Fruit fly (Drosophila melanogaster) whole organism: Measurements from ENCODE around the gene Bem46.

Experiments
- Dll ChIP-seq: fragments of >200 bp; optimal IDR thresholded peaks from 2 replicates; lab custom pipeline; 2017
- EcR ChIP-seq, 2 experiments: fragments of >200 bp; optimal IDR thresholded peaks; 2 replicates each; lab custom pipeline; 2017; ENCODE audit warnings: missing biosample characterization in 2 of 2, missing genetic modification characterization in 2 of 2, missing genetic modification reagents in 2 of 2
- pan ChIP-seq: fragments of >200 bp; optimal IDR thresholded peaks from 2 replicates; lab custom pipeline; 2017
- psq ChIP-seq: fragments of >200 bp; optimal IDR thresholded peaks from 2 replicates; lab custom pipeline; 2017
- usp ChIP-seq: fragments of >200 bp; optimal IDR thresholded peaks from 2 replicates; lab custom pipeline; 2017; ENCODE audit warnings: missing biosample characterization, missing genetic modification characterization, mixed read lengths

dm6 chr2L:2993702-2994101 lies 5.8 kb downstream of the Bem46 start:
- TF ChIP-seq usp (GFP tag; lab: Kevin White, UChicago) (no peak), psq (no peak), Dll (no peak), pan (lab: Kevin White, UChicago) (no peak), EcR (GFP tag; optimal IDR thresholded peaks at IDR 0.05; lab: Kevin White, UChicago) (no peak)
